Worm (Caenorhabditis elegans): Measurements from ENCODE around the gene C17H12.2.

Gene C17H12.2

ce11 chrIV:6793310-6793966 is 3.1 kb upstream of the C17H12.2 start (continued):
- TF ChIP-seq F52B5.7 (tag; optimal IDR thresholded peaks at IDR 0.05), result no peak
- no peak for TF ChIP-seq hmg-20 (GFP tag; IDR thresholded peaks at IDR 0.05)
- TF ChIP-seq ceh-58 (GFP tag; IDR thresholded peaks at IDR 0.05), result peak; percentile 88; the same call in 1 of the 2 replicates
- no peak for TF ChIP-seq ztf-6 (GFP tag; IDR thresholded peaks at IDR 0.05)
- 0 out of 2 replicates have a peak, but pooled peaks have one; percentile 11 for TF ChIP-seq madf-8 (GFP tag; conservative IDR thresholded peaks at IDR 0.05)
- no peak for TF ChIP-seq B0035.1 (tag; optimal IDR thresholded peaks at IDR 0.05)
- no peak for TF ChIP-seq ztf-25 (GFP tag; IDR thresholded peaks at IDR 0.05)
- TF ChIP-seq Y67H2A.10 (GFP tag; conservative IDR thresholded peaks at IDR 0.05), result no peak
- no peak for TF ChIP-seq snpc-4 (GFP tag; optimal IDR thresholded peaks at IDR 0.05)
- peak in 1 of 4 experiments; percentile 40 for TF ChIP-seq snpc-4 (tag; optimal IDR thresholded peaks at IDR 0.05)

ce11 chrIV:6792380-6793309 is 2.4 kb upstream of the C17H12.2 start:
- peak; percentile 62 for TF ChIP-seq Y53G8AR.9 (GFP tag; conservative IDR thresholded peaks at IDR 0.05)
- TF ChIP-seq ZK185.1 (tag; optimal IDR thresholded peaks at IDR 0.05; ENCODE audit: poor library complexity, severe bottlenecking), result peak; percentile 50
- TF ChIP-seq ztf-26 (tag; optimal IDR thresholded peaks at IDR 0.05), result peak; percentile 34
- TF ChIP-seq tbp1 (GFP tag; optimal IDR thresholded peaks at IDR 0.05), result peak; percentile 63
- peak; percentile 76 for TF ChIP-seq F49E8.2 (tag; optimal IDR thresholded peaks at IDR 0.05; ENCODE audit: insufficient read depth)
- TF ChIP-seq F10E7.11 (tag; optimal IDR thresholded peaks at IDR 0.05), result no peak
- 0 out of 2 replicates have a peak, but pooled peaks have one; percentile 28 for TF ChIP-seq Y95B8A.8 (GFP tag; IDR thresholded peaks at IDR 0.05)
- TF ChIP-seq ceh-79 (tag; optimal IDR thresholded peaks at IDR 0.05), result peak; percentile 50
- TF ChIP-seq sptf-2 (GFP tag; optimal IDR thresholded peaks at IDR 0.05), result no peak
- TF ChIP-seq lin-26 (GFP tag; IDR thresholded peaks at IDR 0.05), result peak; percentile 36; the same call in 1 of the 2 replicates
- no peak for TF ChIP-seq cebp-1 (GFP tag; IDR thresholded peaks at IDR 0.05)
- TF ChIP-seq cebp-1 (tag; optimal IDR thresholded peaks at IDR 0.05), result peak; percentile 5
- peak; percentile 85; the same call in 1 of the 2 replicates for TF ChIP-seq zfh-2 (GFP tag; conservative IDR thresholded peaks at IDR 0.05)
- TF ChIP-seq rcor-1 (GFP tag; IDR thresholded peaks at IDR 0.05), result peak; percentile 29; the same call in 1 of the 2 replicates
- TF ChIP-seq hmg-1.2 (GFP tag; IDR thresholded peaks at IDR 0.05), result peak; percentile 64
- no peak for TF ChIP-seq ets-4 (GFP tag; optimal IDR thresholded peaks at IDR 0.05)
- TF ChIP-seq B0336.3 (GFP tag; IDR thresholded peaks at IDR 0.05), result 0 out of 2 replicates have a peak, but pooled peaks have one; percentile 12
- TF ChIP-seq fkh-3 (tag; optimal IDR thresholded peaks at IDR 0.05), result no peak
- TF ChIP-seq madf-6 (GFP tag; IDR thresholded peaks at IDR 0.05), result peak; percentile 45
- no peak for TF ChIP-seq die-1 (tag; optimal IDR thresholded peaks at IDR 0.05)
- peak in 1 of 3 experiments; percentile 42 for TF ChIP-seq lin-35 (GFP tag; optimal IDR thresholded peaks at IDR 0.05)
- peak; percentile 37; the same call in 1 of the 2 replicates for TF ChIP-seq madf-3 (GFP tag; IDR thresholded peaks at IDR 0.05)
- peak; percentile 7 for TF ChIP-seq ztf-22 (GFP tag; optimal IDR thresholded peaks at IDR 0.05)
- peak; percentile 2 to 59 for TF ChIP-seq let-607 (tag; optimal IDR thresholded peaks at IDR 0.05)
- TF ChIP-seq snpc-1.1 (tag; optimal IDR thresholded peaks at IDR 0.05; ENCODE audit: insufficient read depth), result peak; percentile 92
- peak; percentile 44 for TF ChIP-seq B0035.1 (tag; optimal IDR thresholded peaks at IDR 0.05)
- 0 out of 2 replicates have a peak, but pooled peaks have one; percentile 46 for TF ChIP-seq Y56A3A.18 (GFP tag; IDR thresholded peaks at IDR 0.05)
- peak; percentile 60 for TF ChIP-seq chd-7 (tag; optimal IDR thresholded peaks at IDR 0.05)
- peak; percentile 50 for TF ChIP-seq lsl-1 (GFP tag; optimal IDR thresholded peaks at IDR 0.05)
- TF ChIP-seq hsf-1 (GFP tag; IDR thresholded peaks at IDR 0.05), result 0 out of 2 replicates have a peak, but pooled peaks have one; percentile 34
- peak; percentile 58 for TF ChIP-seq nfyb-1 (GFP tag; IDR thresholded peaks at IDR 0.05)
- peak; percentile 58 for TF ChIP-seq repo-1 (tag; optimal IDR thresholded peaks at IDR 0.05)
- peak; percentile 53; the same call in 1 of the 2 replicates for TF ChIP-seq cebp-2 (GFP tag; IDR thresholded peaks at IDR 0.05)
- peak; percentile 54 for TF ChIP-seq atf-7 (tag; optimal IDR thresholded peaks at IDR 0.05)
